Worm (Caenorhabditis elegans) whole organism, L3 larva: ENCODE results near the gene bath-26.
A peak's percentile ranks its signal among the peaks of the same experiment; 100 is the strongest.

ENCODE experiments used
- R02D3.7 ChIP-seq: fragments of 150-350 bp; optimal IDR thresholded peaks from 2 replicates; lab custom pipeline; 2014; ENCODE audit warnings: missing biosample characterization, missing genetic modification characterization
- ZK546.5 ChIP-seq: sonication (generic microtip); optimal IDR thresholded peaks from 2 replicates; lab custom pipeline; 2017; ENCODE audit warnings: missing biosample characterization, missing genetic modification characterization
- aly-2 ChIP-seq: fragments of 150-350 bp; optimal IDR thresholded peaks from 2 replicates; lab custom pipeline; 2014; ENCODE audit warnings: missing biosample characterization, missing genetic modification characterization
- ama-1 ChIP-seq: fragments of 150-350 bp; optimal IDR thresholded peaks from 2 replicates; lab custom pipeline; 2018
- ceh-28 ChIP-seq: fragments of 150-350 bp; optimal IDR thresholded peaks from 2 replicates; lab custom pipeline; 2014; ENCODE audit warnings: missing biosample characterization, missing genetic modification reagents, missing genetic modification characterization
- ceh-9 ChIP-seq: sonication (generic microtip); optimal IDR thresholded peaks from 2 replicates; lab custom pipeline; 2018; ENCODE audit warnings: missing biosample characterization, missing genetic modification characterization
- daf-12 ChIP-seq: fragments of 150-350 bp; optimal IDR thresholded peaks from 2 replicates; lab custom pipeline; 2014; ENCODE audit warnings: missing biosample characterization, missing genetic modification reagents, missing genetic modification characterization
- egl-5 ChIP-seq: fragments of 150-350 bp; optimal IDR thresholded peaks from 2 replicates; lab custom pipeline; 2017; ENCODE audit warnings: missing biosample characterization, missing genetic modification reagents, missing genetic modification characterization, inconsistent platforms
- elt-1 ChIP-seq: fragments of 150-350 bp; optimal IDR thresholded peaks from 2 replicates; lab custom pipeline; 2014; ENCODE audit warnings: missing biosample characterization, missing genetic modification characterization
- elt-2 ChIP-seq: sonication (generic microtip); optimal IDR thresholded peaks from 2 replicates; lab custom pipeline; 2016; ENCODE audit warnings: missing genetic modification reagents, mild to moderate bottlenecking, missing genetic modification characterization, missing compliant biosample characterization
- elt-3 ChIP-seq, 3 experiments: fragments of 150-350 bp in 1 of 3; sonication (generic microtip) in 2 of 3; optimal IDR thresholded peaks; 2 replicates in 2 of 3; 4 replicates in 1 of 3; lab custom pipeline; 2014 to 2017; ENCODE audit warnings: missing biosample characterization in 3 of 3, missing genetic modification characterization in 3 of 3
- eor-1 ChIP-seq, 2 experiments: fragments of 150-350 bp; optimal IDR thresholded peaks; 2 replicates each; lab custom pipeline; 2014 to 2018; ENCODE audit warnings: missing biosample characterization in 2 of 2, missing genetic modification characterization in 2 of 2
- fkh-10 ChIP-seq: sonication (generic microtip); optimal IDR thresholded peaks from 2 replicates; lab custom pipeline; 2017; ENCODE audit warnings: missing biosample characterization, missing genetic modification reagents, missing genetic modification characterization
- fos-1 ChIP-seq: fragments of 150-350 bp; optimal IDR thresholded peaks from 2 replicates; lab custom pipeline; 2014; ENCODE audit warnings: missing biosample characterization, missing genetic modification characterization
- hmg-11 ChIP-seq: sonication (generic microtip); optimal IDR thresholded peaks from 2 replicates; lab custom pipeline; 2016; ENCODE audit warnings: missing genetic modification characterization, missing compliant biosample characterization
- jun-1 ChIP-seq: fragments of 150-350 bp; optimal IDR thresholded peaks from 2 replicates; lab custom pipeline; 2014; ENCODE audit warnings: missing biosample characterization, missing genetic modification reagents, missing genetic modification characterization
- lin-15B ChIP-seq: fragments of 150-350 bp; optimal IDR thresholded peaks from 2 replicates; lab custom pipeline; 2014; ENCODE audit warnings: missing biosample characterization, missing genetic modification characterization
- lin-39 ChIP-seq: fragments of 150-350 bp; optimal IDR thresholded peaks from 2 replicates; lab custom pipeline; 2018; ENCODE audit warnings: missing biosample characterization, missing genetic modification reagents, missing genetic modification characterization
- lsy-12 ChIP-seq: sonication (generic microtip); optimal IDR thresholded peaks from 2 replicates; lab custom pipeline; 2016; ENCODE audit warnings: mild to moderate bottlenecking, missing genetic modification characterization, missing compliant biosample characterization
- mdl-1 ChIP-seq: fragments of 150-350 bp; optimal IDR thresholded peaks from 2 replicates; lab custom pipeline; 2014; ENCODE audit warnings: missing biosample characterization, missing genetic modification characterization
- mml-1 ChIP-seq: fragments of 150-350 bp; sonication (generic microtip); optimal IDR thresholded peaks from 3 replicates; lab custom pipeline; 2014; ENCODE audit warnings: missing biosample characterization, missing genetic modification characterization
- nfya-1 ChIP-seq: sonication (generic microtip); optimal IDR thresholded peaks from 2 replicates; lab custom pipeline; 2017; ENCODE audit warnings: missing genetic modification characterization, mild to moderate bottlenecking, missing compliant biosample characterization, antibody characterized with exemption, moderate library complexity; ENCODE audit not compliant: insufficient read depth
- nhr-11 ChIP-seq: fragments of 150-350 bp; optimal IDR thresholded peaks from 2 replicates; lab custom pipeline; 2014; ENCODE audit warnings: missing biosample characterization, missing genetic modification characterization
- nhr-12 ChIP-seq: fragments of 150-350 bp; optimal IDR thresholded peaks from 2 replicates; lab custom pipeline; 2014; ENCODE audit warnings: missing biosample characterization, missing genetic modification characterization
- nhr-23 ChIP-seq: fragments of 150-350 bp; optimal IDR thresholded peaks from 2 replicates; lab custom pipeline; 2014; ENCODE audit warnings: missing biosample characterization, missing genetic modification reagents, missing genetic modification characterization
- nhr-237 ChIP-seq: fragments of 150-350 bp; optimal IDR thresholded peaks from 2 replicates; lab custom pipeline; 2014; ENCODE audit warnings: missing biosample characterization, missing genetic modification characterization
- nhr-25 ChIP-seq: sonication (generic microtip); optimal IDR thresholded peaks from 2 replicates; lab custom pipeline; 2017; ENCODE audit warnings: missing biosample characterization, missing genetic modification characterization
- nhr-43 ChIP-seq: sonication (generic microtip); optimal IDR thresholded peaks from 2 replicates; lab custom pipeline; 2016; ENCODE audit warnings: mild to moderate bottlenecking, missing genetic modification characterization, missing compliant biosample characterization; ENCODE audit not compliant: poor library complexity, severe bottlenecking
- nhr-76 ChIP-seq: fragments of 150-350 bp; sonication (generic microtip); optimal IDR thresholded peaks from 5 replicates; lab custom pipeline; 2014; ENCODE audit warnings: missing biosample characterization, missing genetic modification characterization
- pha-4 ChIP-seq: fragments of 150-350 bp; optimal IDR thresholded peaks from 2 replicates; lab custom pipeline; 2014; ENCODE audit warnings: missing biosample characterization, missing genetic modification reagents, missing genetic modification characterization
- pqm-1 ChIP-seq: fragments of 150-350 bp; optimal IDR thresholded peaks from 2 replicates; lab custom pipeline; 2017; ENCODE audit warnings: missing biosample characterization, missing genetic modification characterization, inconsistent platforms
- sea-2 ChIP-seq: fragments of 150-350 bp; sonication (generic microtip); optimal IDR thresholded peaks from 4 replicates; lab custom pipeline; 2014; ENCODE audit warnings: missing biosample characterization, missing genetic modification reagents, missing genetic modification characterization
- skn-1 ChIP-seq: fragments of 150-350 bp; optimal IDR thresholded peaks from 2 replicates; lab custom pipeline; 2014; ENCODE audit warnings: missing biosample characterization, missing genetic modification characterization
- snpc-4 ChIP-seq: fragments of 150-350 bp; optimal IDR thresholded peaks from 2 replicates; lab custom pipeline; 2014; ENCODE audit warnings: missing biosample characterization, missing genetic modification characterization
- unc-39 ChIP-seq: sonication (generic microtip); optimal IDR thresholded peaks from 4 replicates; lab custom pipeline; 2017; ENCODE audit warnings: missing biosample characterization, missing genetic modification characterization
- zag-1 ChIP-seq: fragments of 150-350 bp; optimal IDR thresholded peaks from 2 replicates; lab custom pipeline; 2014; ENCODE audit warnings: missing biosample characterization, missing genetic modification characterization
- ztf-11 ChIP-seq: fragments of 150-350 bp; optimal IDR thresholded peaks from 2 replicates; lab custom pipeline; 2014; ENCODE audit warnings: missing biosample characterization, missing genetic modification characterization
- ztf-4 ChIP-seq: fragments of 150-350 bp; optimal IDR thresholded peaks from 2 replicates; lab custom pipeline; 2014; ENCODE audit warnings: missing biosample characterization, missing genetic modification characterization

The bath-26 gene

ce11 chrII:1586305-1586704, 14.3 kb downstream of the bath-26 start, which contains the start of gene T07H3.8:
TSS of gene T07H3.8 (plus strand) at chrII:1586605.
- no peak for TF ChIP-seq lin-39 (tag; lab: Kevin White, UChicago)
- no peak for TF ChIP-seq eor-1 (tag; optimal IDR thresholded peaks at IDR 0.05; lab: Kevin White, UChicago)
- no peak for TF ChIP-seq mml-1 (tag; lab: Kevin White, UChicago)
- TF ChIP-seq elt-3 (tag; optimal IDR thresholded peaks at IDR 0.05; lab: Kevin White, UChicago): no peak
- no peak for TF ChIP-seq nhr-237
- no peak for TF ChIP-seq egl-5 (tag; lab: Kevin White, UChicago)
- TF ChIP-seq nhr-43 (tag; lab: Kevin White, UChicago): no peak
- no peak for TF ChIP-seq aly-2 (tag; lab: Kevin White, UChicago)
- no peak for TF ChIP-seq R02D3.7
- TF ChIP-seq nfya-1 (tag; lab: Kevin White, UChicago): no peak
- TF ChIP-seq ceh-9 (tag; lab: Kevin White, UChicago): no peak
- no peak for TF ChIP-seq lsy-12 (tag; lab: Kevin White, UChicago)
- no peak for TF ChIP-seq zag-1
- no peak for TF ChIP-seq ceh-28 (tag; lab: Kevin White, UChicago)
- TF ChIP-seq, all 47 proteins: peak for 0

- TF ChIP-seq aly-2 (tag; lab: Kevin White, UChicago) (no peak), nhr-25 (tag; lab: Kevin White, UChicago) (no peak), nhr-23 (tag; lab: Kevin White, UChicago) (no peak), ceh-28 (tag; lab: Kevin White, UChicago) (no peak), jun-1 (no peak), ztf-4 (tag; lab: Kevin White, UChicago) (no peak), elt-2 (no peak), sea-2 (GFP tag; lab: Kevin White, UChicago) (no peak), R02D3.7 (no peak), fos-1 (tag; lab: Kevin White, UChicago) (no peak), mdl-1 (no peak), elt-3 (tag; optimal IDR thresholded peaks at IDR 0.05; lab: Kevin White, UChicago) (no peak), daf-12 (no peak), ZK546.5 (tag; lab: Kevin White, UChicago) (no peak), elt-1 (tag; lab: Kevin White, UChicago) (no peak), lin-15B (tag; lab: Kevin White, UChicago) (no peak), eor-1 (tag; optimal IDR thresholded peaks at IDR 0.05; lab: Kevin White, UChicago) (no peak)
These were observed 16.4 kb downstream of the bath-26 start, which contains the start of gene clec-21 for ce11 chrII:1584140-1584539. TSS of gene clec-21 (minus strand) at chrII:1584240.

DNA sequence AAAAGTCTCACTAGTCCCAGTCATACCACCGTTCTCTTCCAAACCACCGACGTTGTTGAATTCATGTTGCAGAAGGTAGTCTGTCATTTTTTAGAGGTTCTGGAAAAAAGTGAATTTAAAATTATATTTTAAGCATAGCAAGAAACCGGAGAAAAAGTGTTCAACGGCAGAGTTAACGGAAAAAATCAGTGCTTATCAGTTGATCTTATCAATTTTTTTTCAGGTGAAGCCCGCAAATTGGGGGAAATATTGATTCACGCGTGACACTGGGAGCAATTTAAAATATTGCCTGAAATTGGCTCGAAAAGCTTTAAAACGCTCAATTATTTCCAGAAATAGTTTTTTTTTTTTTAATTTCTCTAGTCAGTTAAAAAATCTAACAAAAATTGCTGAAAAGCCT, 20.7 kb downstream of the bath-26 start, which contains the start of gene math-38:
Gene math-38, minus strand, starts transcription at position 101 of the 400 bp plus-strand sequence.
- no peak for TF ChIP-seq fkh-10
- TF ChIP-seq elt-2: peak; percentile 56

DNA sequence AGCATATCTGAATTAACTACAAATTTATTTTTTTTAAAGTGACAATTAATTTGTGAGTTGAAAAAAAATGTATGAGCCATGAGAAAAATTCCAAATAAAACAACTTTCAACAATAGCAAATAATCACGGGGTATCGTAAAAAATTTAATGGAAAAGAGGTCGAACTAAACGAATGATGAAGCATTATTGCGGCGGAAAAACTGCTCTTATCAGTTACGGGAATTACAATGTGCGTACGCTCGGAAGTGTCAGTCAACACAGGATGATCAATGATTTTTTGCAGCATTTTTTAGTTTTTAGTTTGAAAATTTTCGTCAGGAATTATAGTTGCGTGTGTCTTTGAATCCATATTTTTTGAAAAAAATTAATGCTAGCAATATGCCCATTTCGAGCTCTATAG, 23.8 kb downstream of the bath-26 start:
- TF ChIP-seq pqm-1 (tag; lab: Kevin White, UChicago) (peak; percentile 68), elt-2 (peak; percentile 82), jun-1 (peak; percentile 21), nhr-25 (tag; lab: Kevin White, UChicago) (no peak), elt-1 (tag; lab: Kevin White, UChicago) (no peak)

- TF ChIP-seq snpc-4 (no peak), mdl-1 (no peak), nhr-12 (tag; lab: Kevin White, UChicago) (no peak), ama-1 (lab: Kevin White, UChicago) (no peak), egl-5 (tag; lab: Kevin White, UChicago) (no peak), nhr-76 (tag; lab: Kevin White, UChicago) (no peak), ztf-4 (tag; lab: Kevin White, UChicago) (no peak), R02D3.7 (no peak), sea-2 (GFP tag; lab: Kevin White, UChicago) (no peak)
These were observed 24.5 kb downstream of the bath-26 start, which contains the start of gene K05F6.10 for ce11 chrII:1576030-1576429. TSS of gene K05F6.10 (minus strand) at chrII:1576130.

DNA sequence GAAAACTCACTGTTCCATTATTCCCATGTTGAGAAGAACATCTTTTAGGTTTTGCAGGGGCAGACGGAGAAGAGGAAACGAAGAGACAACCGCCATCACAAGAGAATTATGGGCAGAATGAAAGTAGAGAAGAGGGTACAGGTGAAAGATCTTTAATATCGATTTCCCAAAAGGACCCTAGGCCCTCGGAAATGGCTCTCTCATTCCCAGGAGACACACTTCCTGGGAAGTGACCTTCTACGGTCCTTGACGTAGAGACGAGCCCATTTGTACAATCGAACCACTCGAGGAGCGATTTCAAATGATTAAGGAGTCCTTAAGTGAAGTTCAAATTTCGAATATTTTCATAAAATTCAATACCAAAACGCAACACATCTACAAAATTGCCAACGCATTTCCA, 29.5 kb downstream of the bath-26 start, which contains the start of gene fbxb-46:
Gene fbxb-46, minus strand, starts transcription at position 101 of the 400 bp plus-strand sequence.
- TF ChIP-seq zag-1: no peak
- TF ChIP-seq jun-1: no peak
- TF ChIP-seq pha-4 (tag; lab: Kevin White, UChicago): no peak
- TF ChIP-seq mdl-1: no peak
- no peak for TF ChIP-seq nhr-11 (tag; lab: Kevin White, UChicago)
- TF ChIP-seq elt-3 (tag; optimal IDR thresholded peaks at IDR 0.05; lab: Kevin White, UChicago): no peak
- no peak for TF ChIP-seq ZK546.5 (tag; lab: Kevin White, UChicago)
- no peak for TF ChIP-seq hmg-11 (tag; lab: Kevin White, UChicago)
- no peak for TF ChIP-seq nhr-23 (tag; lab: Kevin White, UChicago)
- no peak for TF ChIP-seq ztf-11 (tag; lab: Kevin White, UChicago)
- no peak for TF ChIP-seq skn-1 (tag; lab: Kevin White, UChicago)
- no peak for TF ChIP-seq pqm-1 (tag; lab: Kevin White, UChicago)
- TF ChIP-seq unc-39 (tag; lab: Kevin White, UChicago): no peak
- no peak for TF ChIP-seq nhr-12 (tag; lab: Kevin White, UChicago)
